Worm (Caenorhabditis elegans): ENCODE data around the gene stt-3.

DNA sequence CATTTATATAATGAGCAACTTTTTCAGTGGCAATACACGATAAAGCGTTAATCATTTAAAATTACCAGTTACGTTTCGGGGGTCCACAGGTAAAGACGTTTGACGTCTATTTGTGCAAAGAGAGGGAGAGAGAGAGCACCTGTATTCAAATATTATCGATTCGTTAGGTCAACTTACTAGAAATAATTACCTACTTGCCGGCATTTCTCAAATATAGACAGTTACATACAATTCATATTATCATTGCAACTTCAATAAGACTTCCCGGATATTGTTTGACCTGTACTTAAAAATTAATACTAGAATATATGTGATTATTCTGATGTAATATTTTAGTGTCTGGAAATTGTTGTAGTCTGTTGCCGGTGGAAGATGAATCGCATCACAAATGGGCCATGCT, 37.5 kb downstream of the stt-3 start, which contains the start of gene gadr-3:
- TF ChIP-seq nhr-77 (tag; optimal IDR thresholded peaks at IDR 0.05) (no peak), elt-2 (tag; optimal IDR thresholded peaks at IDR 0.05) (no peak), ceh-82 (tag; optimal IDR thresholded peaks at IDR 0.05) (no peak), ama-1 (optimal IDR thresholded peaks at IDR 0.05) (no peak), elt-3 (tag; optimal IDR thresholded peaks at IDR 0.05) (no peak), snpc-4 (tag; optimal IDR thresholded peaks at IDR 0.05) (no peak), nhr-237 (tag; optimal IDR thresholded peaks at IDR 0.05) (no peak)

Measured in whole organism, L3 larva.